Fruit fly (Drosophila melanogaster) whole organism, embryonic: Measurements from ENCODE around the gene CG6136.

ENCODE experiments used
- Atf-2 ChIP-seq: fragments of 200-800 bp; sonication (Bioruptor generic); optimal IDR thresholded peaks from 2 replicates; lab custom pipeline; 2016; ENCODE audit warnings: missing biosample characterization, missing genetic modification characterization
- Blimp-1 ChIP-seq: fragments of 200-800 bp; sonication (Bioruptor generic); optimal IDR thresholded peaks from 3 replicates; lab custom pipeline; 2018; ENCODE audit warnings: missing biosample characterization, missing genetic modification characterization, mild to moderate bottlenecking, moderate library complexity, missing genetic modification reagents
- CG10209 ChIP-seq: fragments of 200-800 bp; sonication (Bioruptor generic); optimal IDR thresholded peaks from 3 replicates; lab custom pipeline; 2017; ENCODE audit warnings: missing biosample characterization, mild to moderate bottlenecking, missing genetic modification characterization, missing genetic modification reagents
- CG10654 ChIP-seq: fragments of 200-800 bp; sonication (Bioruptor generic); optimal IDR thresholded peaks from 2 replicates; lab custom pipeline; 2016; ENCODE audit warnings: missing biosample characterization, missing genetic modification characterization
- CG11723 ChIP-seq: fragments of 200-800 bp; sonication (Bioruptor generic); optimal IDR thresholded peaks from 2 replicates; lab custom pipeline; 2017; ENCODE audit warnings: missing biosample characterization, mild to moderate bottlenecking, missing genetic modification characterization
- CG13123 ChIP-seq: fragments of 200-800 bp; sonication (Bioruptor generic); optimal IDR thresholded peaks from 2 replicates; lab custom pipeline; 2016; ENCODE audit warnings: missing biosample characterization, missing genetic modification characterization
- CG15479 ChIP-seq: fragments of 200-800 bp; sonication (Bioruptor generic); optimal IDR thresholded peaks from 3 replicates; lab custom pipeline; 2019; ENCODE audit warnings: missing biosample characterization, mild to moderate bottlenecking, missing genetic modification characterization, moderate library complexity
- CG15696 ChIP-seq: fragments of 200-800 bp; sonication (Bioruptor generic); optimal IDR thresholded peaks from 2 replicates; lab custom pipeline; 2019; ENCODE audit warnings: missing biosample characterization, mild to moderate bottlenecking, missing genetic modification characterization, moderate library complexity
- CG1602 ChIP-seq: fragments of 200-800 bp; sonication (Bioruptor generic); optimal IDR thresholded peaks from 3 replicates; lab custom pipeline; 2016; ENCODE audit warnings: missing biosample characterization, missing genetic modification characterization
- CG16815 ChIP-seq: fragments of 200-800 bp; sonication (Bioruptor generic); optimal IDR thresholded peaks from 3 replicates; lab custom pipeline; 2017; ENCODE audit warnings: missing biosample characterization, mild to moderate bottlenecking, missing genetic modification characterization
- CG1792 ChIP-seq: fragments of 200-800 bp; sonication (Bioruptor generic); optimal IDR thresholded peaks from 2 replicates; lab custom pipeline; 2016; ENCODE audit warnings: missing biosample characterization, missing genetic modification characterization
- CG2116 ChIP-seq: fragments of 200-800 bp; sonication (Bioruptor generic); optimal IDR thresholded peaks from 3 replicates; lab custom pipeline; 2018; ENCODE audit warnings: missing biosample characterization, mild to moderate bottlenecking, missing genetic modification characterization
- CG33557 ChIP-seq: fragments of 200-800 bp; sonication (Bioruptor generic); optimal IDR thresholded peaks from 2 replicates; lab custom pipeline; 2019; ENCODE audit warnings: missing biosample characterization, mild to moderate bottlenecking, missing genetic modification characterization, moderate library complexity
- CG3995 ChIP-seq: fragments of 200-800 bp; sonication (Bioruptor generic); optimal IDR thresholded peaks from 3 replicates; lab custom pipeline; 2016; ENCODE audit warnings: missing biosample characterization, missing genetic modification characterization
- CG4707 ChIP-seq: fragments of 200-800 bp; sonication (Bioruptor generic); optimal IDR thresholded peaks from 2 replicates; lab custom pipeline; 2018; ENCODE audit warnings: missing biosample characterization, mild to moderate bottlenecking, missing genetic modification characterization, moderate library complexity
- CG5180 ChIP-seq: fragments of 200-800 bp; sonication (Bioruptor generic); optimal IDR thresholded peaks from 3 replicates; lab custom pipeline; 2017; ENCODE audit warnings: missing biosample characterization, missing genetic modification characterization, mild to moderate bottlenecking, moderate library complexity, missing genetic modification reagents
- CG6272 ChIP-seq: fragments of 200-800 bp; sonication (Bioruptor generic); IDR thresholded peaks from 2 replicates; pipeline ENCODE4 v1.3.6; 2022; ENCODE audit warnings: missing biosample characterization, missing genetic modification characterization
- CG6689 ChIP-seq: fragments of 200-800 bp; sonication (Bioruptor generic); IDR thresholded peaks from 2 replicates; pipeline ENCODE4 v1.3.6; 2022; ENCODE audit warnings: missing biosample characterization, missing genetic modification characterization
- CG6854 ChIP-seq: fragments of 200-800 bp; sonication (Bioruptor generic); optimal IDR thresholded peaks from 3 replicates; lab custom pipeline; 2017; ENCODE audit warnings: missing biosample characterization, mild to moderate bottlenecking, missing genetic modification characterization
- CTCF ChIP-seq: fragments of 200-800 bp; sonication (Bioruptor generic); optimal IDR thresholded peaks from 2 replicates; lab custom pipeline; 2017; ENCODE audit warnings: missing biosample characterization, mild to moderate bottlenecking, missing genetic modification characterization, moderate library complexity
- D19B ChIP-seq: fragments of 200-800 bp; sonication (Bioruptor generic); optimal IDR thresholded peaks from 2 replicates; lab custom pipeline; 2017; ENCODE audit warnings: missing biosample characterization, mild to moderate bottlenecking, missing genetic modification characterization
- Dll ChIP-seq: fragments of 200-800 bp; sonication (Bioruptor generic); IDR thresholded peaks from 4 replicates; pipeline ENCODE4 v1.3.6; 2022; ENCODE audit warnings: missing biosample characterization, missing genetic modification characterization; ENCODE audit not compliant: partially characterized antibody
- Elba2 ChIP-seq: fragments of 200-800 bp; sonication (Bioruptor generic); optimal IDR thresholded peaks from 3 replicates; lab custom pipeline; 2016; ENCODE audit warnings: missing biosample characterization, missing genetic modification characterization
- H15 ChIP-seq: fragments of 200-800 bp; sonication (Bioruptor generic); IDR thresholded peaks from 3 replicates; pipeline ENCODE4 v1.3.6; 2022; ENCODE audit warnings: missing biosample characterization, missing genetic modification characterization
- H2.0 ChIP-seq: fragments of 200-800 bp; sonication (Bioruptor generic); IDR thresholded peaks from 2 replicates; pipeline ENCODE4 v1.3.6; 2022; ENCODE audit warnings: missing biosample characterization, missing genetic modification characterization
- HmgZ ChIP-seq: fragments of 200-800 bp; sonication (Bioruptor generic); optimal IDR thresholded peaks from 2 replicates; lab custom pipeline; 2018; ENCODE audit warnings: missing biosample characterization, mild to moderate bottlenecking, missing genetic modification characterization
- Kr ChIP-seq: fragments of 200-800 bp; sonication (Bioruptor generic); optimal IDR thresholded peaks from 2 replicates; lab custom pipeline; 2017; ENCODE audit warnings: missing biosample characterization, mild to moderate bottlenecking, missing genetic modification characterization
- Mad ChIP-seq: fragments of 200-800 bp; sonication (Bioruptor generic); optimal IDR thresholded peaks from 2 replicates; lab custom pipeline; 2016; ENCODE audit warnings: missing biosample characterization, missing genetic modification characterization
- NFAT ChIP-seq: fragments of 200-800 bp; sonication (Bioruptor generic); IDR thresholded peaks from 2 replicates; pipeline ENCODE4 v1.3.6; 2022; ENCODE audit warnings: missing biosample characterization, missing genetic modification characterization
- Nf-YC ChIP-seq: fragments of 200-800 bp; optimal IDR thresholded peaks from 3 replicates; lab custom pipeline; 2019; ENCODE audit warnings: missing biosample characterization, mild to moderate bottlenecking, missing genetic modification characterization, moderate library complexity
- PHDP ChIP-seq: fragments of 200-800 bp; sonication (Bioruptor generic); optimal IDR thresholded peaks from 3 replicates; lab custom pipeline; 2018; ENCODE audit warnings: missing biosample characterization, mild to moderate bottlenecking, missing genetic modification characterization, moderate library complexity
- Trl ChIP-seq, 3 experiments: fragments of >200 bp in 2 of 3; fragments of 200-800 bp in 1 of 3; sonication (Bioruptor generic) in 1 of 3; optimal IDR thresholded peaks; 2 replicates in 1 of 3; 3 replicates in 2 of 3; lab custom pipeline; 2016 to 2017; ENCODE audit warnings: missing biosample characterization in 1 of 3, missing genetic modification characterization in 1 of 3
- Xbp1 ChIP-seq: fragments of 200-800 bp; sonication (Bioruptor generic); optimal IDR thresholded peaks from 3 replicates; lab custom pipeline; 2016; ENCODE audit warnings: missing biosample characterization, mild to moderate bottlenecking, missing genetic modification characterization
- Xrp1 ChIP-seq: fragments of 200-800 bp; sonication (Bioruptor generic); IDR thresholded peaks from 2 replicates; pipeline ENCODE4 v1.3.6; 2022; ENCODE audit warnings: missing biosample characterization, missing genetic modification characterization
- ac ChIP-seq: fragments of 200-800 bp; sonication (Bioruptor generic); optimal IDR thresholded peaks from 3 replicates; lab custom pipeline; 2017; ENCODE audit warnings: missing biosample characterization, mild to moderate bottlenecking, missing genetic modification characterization
- btn ChIP-seq: fragments of 200-800 bp; sonication (Bioruptor generic); optimal IDR thresholded peaks from 2 replicates; lab custom pipeline; 2016; ENCODE audit warnings: missing biosample characterization, missing genetic modification characterization
- cad ChIP-seq: fragments of >200 bp; optimal IDR thresholded peaks from 2 replicates; lab custom pipeline; 2017; ENCODE audit warnings: missing biosample characterization, missing genetic modification characterization
- cg ChIP-seq: fragments of 200-800 bp; sonication (Bioruptor generic); optimal IDR thresholded peaks from 3 replicates; lab custom pipeline; 2019; ENCODE audit warnings: missing biosample characterization, mild to moderate bottlenecking, missing genetic modification characterization, moderate library complexity
- chm ChIP-seq: fragments of 200-800 bp; sonication (Bioruptor generic); IDR thresholded peaks from 2 replicates; pipeline ENCODE4 v1.3.6; 2022; ENCODE audit warnings: missing biosample characterization, missing genetic modification characterization
- dpn ChIP-seq, 2 experiments: fragments of 200-800 bp; sonication (Bioruptor generic); optimal IDR thresholded peaks; 3 replicates each; lab custom pipeline; 2016; ENCODE audit warnings: missing biosample characterization in 2 of 2, missing genetic modification characterization in 2 of 2
- exex ChIP-seq: fragments of 200-800 bp; sonication (Bioruptor generic); optimal IDR thresholded peaks from 4 replicates; lab custom pipeline; 2018; ENCODE audit warnings: missing biosample characterization, mild to moderate bottlenecking, missing genetic modification characterization, moderate library complexity
- fru ChIP-seq: fragments of >200 bp; optimal IDR thresholded peaks from 2 replicates; lab custom pipeline; 2017
- gce ChIP-seq: fragments of 200-800 bp; sonication (Bioruptor generic); IDR thresholded peaks from 3 replicates; pipeline ENCODE4 v1.3.6; 2022; ENCODE audit warnings: missing biosample characterization, missing genetic modification characterization
- grn ChIP-seq: fragments of 200-800 bp; sonication (Bioruptor generic); optimal IDR thresholded peaks from 3 replicates; lab custom pipeline; 2017; ENCODE audit warnings: missing biosample characterization, missing genetic modification characterization
- insv ChIP-seq, 2 experiments: fragments of 200-800 bp; sonication (Bioruptor generic); optimal IDR thresholded peaks; 3 replicates each; lab custom pipeline; 2016 to 2018; ENCODE audit warnings: missing biosample characterization in 2 of 2, missing genetic modification characterization in 2 of 2
- kay ChIP-seq: fragments of 200-800 bp; sonication (Bioruptor generic); optimal IDR thresholded peaks from 2 replicates; lab custom pipeline; 2016; ENCODE audit warnings: missing biosample characterization, missing genetic modification characterization
- nerfin-1 ChIP-seq: fragments of 200-800 bp; sonication (Bioruptor generic); optimal IDR thresholded peaks from 3 replicates; lab custom pipeline; 2019; ENCODE audit warnings: missing biosample characterization, mild to moderate bottlenecking, missing genetic modification characterization, moderate library complexity
- odd ChIP-seq: fragments of 200-800 bp; sonication (Bioruptor generic); optimal IDR thresholded peaks from 2 replicates; lab custom pipeline; 2017; ENCODE audit warnings: missing biosample characterization, mild to moderate bottlenecking, missing genetic modification characterization
- pnt ChIP-seq: fragments of 200-800 bp; sonication (Bioruptor generic); optimal IDR thresholded peaks from 3 replicates; lab custom pipeline; 2016; ENCODE audit warnings: missing biosample characterization, missing genetic modification characterization
- sens ChIP-seq: fragments of 200-800 bp; sonication (Bioruptor generic); peaks from one replicate; lab custom pipeline; 2016; ENCODE audit warnings: missing biosample characterization, missing genetic modification characterization
- sim ChIP-seq: fragments of 200-800 bp; sonication (Bioruptor generic); IDR thresholded peaks from 2 replicates; pipeline ENCODE4 v1.3.6; 2022; ENCODE audit warnings: missing biosample characterization, missing genetic modification characterization
- sug ChIP-seq: fragments of 200-800 bp; optimal IDR thresholded peaks from 2 replicates; lab custom pipeline; 2019; ENCODE audit warnings: missing biosample characterization, mild to moderate bottlenecking, missing genetic modification characterization, moderate library complexity

The CG6136 gene

dm6 chr3R:15346018-15346383 is 26.0 kb downstream of the CG6136 start, which contains the start of the genes Surf4 and CG31301 (continued):
- TF ChIP-seq CG10209 (GFP tag; lab: Kevin White, UChicago) (no peak), odd (no peak), Xrp1 (GFP tag; lab: Robert Waterston, UW) (no peak), CG1602 (GFP tag; lab: Kevin White, UChicago) (no peak), cad (GFP tag; lab: Kevin White, UChicago) (no peak), HmgZ (tag; lab: Kevin White, UChicago) (peak; percentile 2), D19B (no peak), CG1792 (GFP tag; lab: Kevin White, UChicago) (no peak), PHDP (tag; lab: Kevin White, UChicago) (peak; percentile 7), CG3995 (GFP tag; lab: Kevin White, UChicago) (peak; percentile 50), nerfin-1 (tag; lab: Kevin White, UChicago) (no peak), H2.0 (GFP tag; lab: Robert Waterston, UW) (no peak), Mad (no peak), CG2116 (peak; percentile 91), Atf-2 (no peak), CG6689 (GFP tag; lab: Robert Waterston, UW) (no peak), btn (GFP tag; lab: Kevin White, UChicago) (no peak), CTCF (GFP tag; lab: Kevin White, UChicago) (no peak), kay (GFP tag; lab: Kevin White, UChicago) (no peak), Dll (GFP tag; lab: Robert Waterston, UW) (peak; percentile 61; the same call in 3 of the 4 replicates), CG16815 (GFP tag; lab: Kevin White, UChicago) (no peak), pnt (GFP tag; lab: Kevin White, UChicago) (no peak), H15 (GFP tag; lab: Robert Waterston, UW) (no peak), Kr (GFP tag; lab: Kevin White, UChicago) (no peak), CG4707 (no peak), CG13123 (no peak), CG6272 (GFP tag; lab: Robert Waterston, UW) (no peak), dpn (GFP tag; optimal IDR thresholded peaks at IDR 0.05; lab: Kevin White, UChicago) (no peak), gce (no peak), CG15696 (tag; lab: Kevin White, UChicago) (no peak), CG6854 (GFP tag; lab: Kevin White, UChicago) (no peak), NFAT (GFP tag; lab: Robert Waterston, UW) (no peak), Nf-YC (tag; lab: Kevin White, UChicago) (peak; percentile 8), CG11723 (GFP tag; lab: Kevin White, UChicago) (no peak)

- peak in 1 of 2 experiments; percentile 5 for TF ChIP-seq Trl (optimal IDR thresholded peaks at IDR 0.05; lab: Kevin White, UChicago)
- no peak for TF ChIP-seq Trl (GFP tag; optimal IDR thresholded peaks at IDR 0.05; lab: Kevin White, UChicago)
- TF ChIP-seq ac (GFP tag; lab: Kevin White, UChicago): peak; percentile 10
- TF ChIP-seq CG5180 (GFP tag; lab: Kevin White, UChicago): peak; percentile 44
- no peak for TF ChIP-seq fru (lab: Kevin White, UChicago)
- no peak for TF ChIP-seq chm (GFP tag; lab: Robert Waterston, UW)
- peak; percentile 98 for TF ChIP-seq Blimp-1 (GFP tag; lab: Kevin White, UChicago)
- TF ChIP-seq CG10654 (GFP tag; lab: Kevin White, UChicago): no peak
- TF ChIP-seq Xbp1 (GFP tag; lab: Kevin White, UChicago): peak; percentile 51
- TF ChIP-seq exex (tag; lab: Kevin White, UChicago): peak; percentile 3
- TF ChIP-seq grn (GFP tag; lab: Kevin White, UChicago): peak; percentile 80
- 0 out of 2 replicates have a peak, but pooled peaks have one; percentile 7 for TF ChIP-seq sim (GFP tag; lab: Robert Waterston, UW)
- peak; percentile 26 for TF ChIP-seq sens (GFP tag; lab: Kevin White, UChicago)
- peak; percentile 22 for TF ChIP-seq sug (tag; lab: Kevin White, UChicago)
- peak in 1 of 2 experiments; percentile 89 for TF ChIP-seq insv (GFP tag; optimal IDR thresholded peaks at IDR 0.05; lab: Kevin White, UChicago)
- peak; percentile 80 for TF ChIP-seq CG15479 (GFP tag; lab: Kevin White, UChicago)
- peak; percentile 9 for TF ChIP-seq CG33557 (GFP tag; lab: Kevin White, UChicago)
- peak; percentile 76 for TF ChIP-seq cg (GFP tag; lab: Kevin White, UChicago)
- peak; percentile 83 for TF ChIP-seq Elba2 (GFP tag; lab: Kevin White, UChicago)
Measured at dm6 chr3R:15345198-15346017, 26.6 kb downstream of the CG6136 start.
